Fruit fly (Drosophila melanogaster) whole organism, adult: ENCODE results near the gene dtr.

Source experiments
- CG11617 ChIP-seq: fragments of 200-800 bp; sonication (Bioruptor generic); optimal IDR thresholded peaks from 2 replicates; lab custom pipeline; 2017; ENCODE audit warnings: mild to moderate bottlenecking, missing biosample characterization, missing genetic modification reagents, missing genetic modification characterization
- CG12768 ChIP-seq: fragments of 200-800 bp; sonication (Bioruptor generic); optimal IDR thresholded peaks from 2 replicates; lab custom pipeline; 2017; ENCODE audit warnings: missing biosample characterization, missing genetic modification characterization, mild to moderate bottlenecking, moderate library complexity, missing genetic modification reagents
- CG14711 ChIP-seq: fragments of 200-800 bp; sonication (Bioruptor generic); optimal IDR thresholded peaks from 2 replicates; lab custom pipeline; 2018; ENCODE audit warnings: missing biosample characterization, mild to moderate bottlenecking, missing genetic modification characterization, moderate library complexity
- CG1620 ChIP-seq: fragments of 200-800 bp; sonication (Bioruptor generic); optimal IDR thresholded peaks from 2 replicates; lab custom pipeline; 2016; ENCODE audit warnings: missing biosample characterization, missing genetic modification characterization
- CG33017 ChIP-seq: fragments of 200-800 bp; sonication (Bioruptor generic); optimal IDR thresholded peaks from 2 replicates; lab custom pipeline; 2018; ENCODE audit warnings: missing biosample characterization, mild to moderate bottlenecking, missing genetic modification characterization, moderate library complexity
- CG5204 ChIP-seq: fragments of 200-800 bp; sonication (Bioruptor generic); optimal IDR thresholded peaks from 2 replicates; lab custom pipeline; 2016; ENCODE audit warnings: missing biosample characterization, missing genetic modification characterization
- CG7045 ChIP-seq: fragments of 200-800 bp; sonication (Bioruptor generic); optimal IDR thresholded peaks from 2 replicates; lab custom pipeline; 2017; ENCODE audit warnings: missing biosample characterization, mild to moderate bottlenecking, missing genetic modification characterization
- CG7101 ChIP-seq: fragments of 200-800 bp; sonication (Bioruptor generic); optimal IDR thresholded peaks from 2 replicates; lab custom pipeline; 2018; ENCODE audit warnings: missing biosample characterization, mild to moderate bottlenecking, missing genetic modification characterization, moderate library complexity
- Clk ChIP-seq: fragments of 200-800 bp; sonication (Bioruptor generic); optimal IDR thresholded peaks from 2 replicates; lab custom pipeline; 2017; ENCODE audit warnings: missing biosample characterization, missing genetic modification characterization
- Crg-1 ChIP-seq: fragments of 200-800 bp; sonication (Bioruptor generic); optimal IDR thresholded peaks from 2 replicates; lab custom pipeline; 2016; ENCODE audit warnings: missing biosample characterization, missing genetic modification characterization
- Hr96 ChIP-seq: fragments of 200-800 bp; sonication (Bioruptor generic); optimal IDR thresholded peaks from 2 replicates; lab custom pipeline; 2016; ENCODE audit warnings: missing biosample characterization, missing genetic modification characterization
- Mnt ChIP-seq: fragments of 200-800 bp; sonication (Bioruptor generic); optimal IDR thresholded peaks from 2 replicates; lab custom pipeline; 2016; ENCODE audit warnings: missing biosample characterization, mild to moderate bottlenecking, missing genetic modification characterization
- bab1 ChIP-seq: fragments of 200-800 bp; sonication (Bioruptor generic); optimal IDR thresholded peaks from 3 replicates; lab custom pipeline; 2019; ENCODE audit warnings: missing biosample characterization, mild to moderate bottlenecking, missing genetic modification characterization, moderate library complexity
- cic ChIP-seq: fragments of 200-800 bp; sonication (Bioruptor generic); optimal IDR thresholded peaks from 2 replicates; lab custom pipeline; 2017; ENCODE audit warnings: missing biosample characterization, mild to moderate bottlenecking, missing genetic modification characterization, moderate library complexity
- cnc ChIP-seq, 2 experiments: fragments of >200 bp; optimal IDR thresholded peaks; 2 replicates each; lab custom pipeline; 2017
- kay ChIP-seq: fragments of 200-800 bp; sonication (Bioruptor generic); peaks from one replicate; lab custom pipeline; 2016; ENCODE audit warnings: missing biosample characterization, missing genetic modification characterization, borderline replicate concordance
- ovo ChIP-seq: fragments of 200-800 bp; sonication (Bioruptor generic); optimal IDR thresholded peaks from 2 replicates; lab custom pipeline; 2016; ENCODE audit warnings: missing biosample characterization, missing genetic modification characterization
- pad ChIP-seq: fragments of 200-800 bp; sonication (Bioruptor generic); optimal IDR thresholded peaks from 3 replicates; lab custom pipeline; 2017; ENCODE audit warnings: missing biosample characterization, missing genetic modification characterization, mild to moderate bottlenecking, moderate library complexity, missing genetic modification reagents
- tj ChIP-seq: fragments of 200-800 bp; sonication (Bioruptor generic); optimal IDR thresholded peaks from 3 replicates; lab custom pipeline; 2017; ENCODE audit warnings: missing biosample characterization, mild to moderate bottlenecking, missing genetic modification characterization, moderate library complexity
- toe ChIP-seq: fragments of 200-800 bp; sonication (Bioruptor generic); optimal IDR thresholded peaks from 2 replicates; lab custom pipeline; 2016; ENCODE audit warnings: missing biosample characterization, missing genetic modification characterization

dtr gene

dm6 chr2L:21331502-21331901 lies 29.5 kb upstream of the dtr start, which contains the start of gene dimm:
Gene dimm, plus strand, starts transcription at chr2L:21331756.
- no peak for TF ChIP-seq Mnt (GFP tag; lab: Kevin White, UChicago)
- no peak for TF ChIP-seq toe (GFP tag; lab: Kevin White, UChicago)
- TF ChIP-seq Clk (GFP tag; lab: Kevin White, UChicago): no peak
- TF ChIP-seq kay: no peak
- TF ChIP-seq CG14711 (tag; lab: Kevin White, UChicago): no peak
- no peak for TF ChIP-seq CG7101 (tag; lab: Kevin White, UChicago)
- TF ChIP-seq CG1620 (GFP tag; lab: Kevin White, UChicago): no peak
- TF ChIP-seq pad: no peak
- TF ChIP-seq CG5204: no peak
- TF ChIP-seq tj: no peak
- no peak for TF ChIP-seq cnc (optimal IDR thresholded peaks at IDR 0.05; lab: Kevin White, UChicago)
- TF ChIP-seq CG33017: no peak
- TF ChIP-seq Crg-1 (GFP tag; lab: Kevin White, UChicago): no peak
- TF ChIP-seq Hr96 (GFP tag; lab: Kevin White, UChicago): no peak
- TF ChIP-seq cic (GFP tag; lab: Kevin White, UChicago): no peak
- TF ChIP-seq CG12768 (GFP tag; lab: Kevin White, UChicago): no peak
- TF ChIP-seq bab1 (GFP tag; lab: Kevin White, UChicago): no peak
- no peak for TF ChIP-seq CG7045 (GFP tag; lab: Kevin White, UChicago)

- TF ChIP-seq kay (no peak), CG5204 (no peak), CG1620 (GFP tag; lab: Kevin White, UChicago) (no peak), CG11617 (GFP tag; lab: Kevin White, UChicago) (no peak), Mnt (GFP tag; lab: Kevin White, UChicago) (no peak), cic (GFP tag; lab: Kevin White, UChicago) (no peak), Hr96 (GFP tag; lab: Kevin White, UChicago) (no peak), ovo (GFP tag; lab: Kevin White, UChicago) (no peak), CG7045 (GFP tag; lab: Kevin White, UChicago) (no peak), tj (no peak), toe (GFP tag; lab: Kevin White, UChicago) (no peak), Crg-1 (GFP tag; lab: Kevin White, UChicago) (no peak), CG14711 (tag; lab: Kevin White, UChicago) (no peak), Clk (GFP tag; lab: Kevin White, UChicago) (no peak), CG7101 (tag; lab: Kevin White, UChicago) (no peak), CG33017 (no peak), bab1 (GFP tag; lab: Kevin White, UChicago) (no peak), cnc (optimal IDR thresholded peaks at IDR 0.05; lab: Kevin White, UChicago) (no peak)
Observed at dm6 chr2L:21341706-21342105, 19.3 kb upstream of the dtr start.

dm6 chr2L:21344203-21344753 lies 16.7 kb upstream of the dtr start, which contains the start of gene Tsp39D:
Gene Tsp39D, plus strand, starts transcription at chr2L:21344607.
- TF ChIP-seq cic (GFP tag; lab: Kevin White, UChicago) (no peak), CG14711 (tag; lab: Kevin White, UChicago) (no peak), ovo (GFP tag; lab: Kevin White, UChicago) (no peak), CG11617 (GFP tag; lab: Kevin White, UChicago) (peak; percentile 3), bab1 (GFP tag; lab: Kevin White, UChicago) (peak; percentile 46), kay (no peak), CG5204 (no peak), CG33017 (no peak), toe (GFP tag; lab: Kevin White, UChicago) (no peak), tj (no peak), cnc (optimal IDR thresholded peaks at IDR 0.05; lab: Kevin White, UChicago) (peak in 1 of 2 experiments; percentile 82), CG12768 (GFP tag; lab: Kevin White, UChicago) (no peak), Crg-1 (GFP tag; lab: Kevin White, UChicago) (no peak), Hr96 (GFP tag; lab: Kevin White, UChicago) (no peak)

- TF ChIP-seq CG7045 (GFP tag; lab: Kevin White, UChicago) (no peak), cic (GFP tag; lab: Kevin White, UChicago) (peak; percentile 11)
Observed at dm6 chr2L:21367296-21367695, 6.3 kb downstream of the dtr start.

dm6 chr2L:21369606-21370005 lies 8.6 kb downstream of the dtr start, which contains the start of gene Gr39b:
Gene Gr39b, minus strand, starts transcription at chr2L:21369706.
- TF ChIP-seq Crg-1 (GFP tag; lab: Kevin White, UChicago): no peak
- no peak for TF ChIP-seq kay
- TF ChIP-seq toe (GFP tag; lab: Kevin White, UChicago): no peak
- no peak for TF ChIP-seq CG7045 (GFP tag; lab: Kevin White, UChicago)
- TF ChIP-seq CG33017: no peak
- no peak for TF ChIP-seq cnc (optimal IDR thresholded peaks at IDR 0.05; lab: Kevin White, UChicago)
- TF ChIP-seq CG12768 (GFP tag; lab: Kevin White, UChicago): no peak
- TF ChIP-seq cic (GFP tag; lab: Kevin White, UChicago): no peak
- TF ChIP-seq Hr96 (GFP tag; lab: Kevin White, UChicago): no peak
- no peak for TF ChIP-seq CG7101 (tag; lab: Kevin White, UChicago)
- no peak for TF ChIP-seq tj
- no peak for TF ChIP-seq CG5204

dm6 chr2L:21370886-21371285 lies 9.9 kb downstream of the dtr start, which contains the start of gene CG8665:
Gene CG8665, plus strand, starts transcription at chr2L:21371227.
- peak; percentile 22 for TF ChIP-seq Hr96 (GFP tag; lab: Kevin White, UChicago)
- TF ChIP-seq toe (GFP tag; lab: Kevin White, UChicago): peak; percentile 45
- peak; percentile 26 for TF ChIP-seq tj
- TF ChIP-seq cic (GFP tag; lab: Kevin White, UChicago): peak; percentile 74
- TF ChIP-seq CG1620 (GFP tag; lab: Kevin White, UChicago): no peak
- TF ChIP-seq Crg-1 (GFP tag; lab: Kevin White, UChicago): no peak
- TF ChIP-seq kay: peak; percentile 79
- TF ChIP-seq cnc (optimal IDR thresholded peaks at IDR 0.05; lab: Kevin White, UChicago): no peak
- peak; percentile 71 for TF ChIP-seq CG7045 (GFP tag; lab: Kevin White, UChicago)
- TF ChIP-seq CG11617 (GFP tag; lab: Kevin White, UChicago): peak; percentile 44
- TF ChIP-seq CG33017: peak; percentile 68
- TF ChIP-seq ovo (GFP tag; lab: Kevin White, UChicago): no peak
- peak; percentile 40 for TF ChIP-seq CG14711 (tag; lab: Kevin White, UChicago)
- peak; percentile 77 for TF ChIP-seq CG7101 (tag; lab: Kevin White, UChicago)
- peak; percentile 9 for TF ChIP-seq CG5204
- TF ChIP-seq Clk (GFP tag; lab: Kevin White, UChicago): peak; percentile 28
- peak; percentile 8 for TF ChIP-seq CG12768 (GFP tag; lab: Kevin White, UChicago)
- peak; percentile 24 for TF ChIP-seq Mnt (GFP tag; lab: Kevin White, UChicago)
- TF ChIP-seq bab1 (GFP tag; lab: Kevin White, UChicago): no peak
- peak; percentile 13 for TF ChIP-seq pad
